Worm (Caenorhabditis elegans): ENCODE data around the gene prp-8.

ce11 chrIII:8145971-8146370 is 18.2 kb upstream of the prp-8 start:
- TF ChIP-seq flt-1 (GFP tag; IDR thresholded peaks at IDR 0.05), result no peak
- TF ChIP-seq klf-2 (GFP tag; conservative IDR thresholded peaks at IDR 0.05), result no peak
- no peak for TF ChIP-seq med-1 (GFP tag; optimal IDR thresholded peaks at IDR 0.05; ENCODE audit: insufficient read depth)
- TF ChIP-seq cog-1 (tag; optimal IDR thresholded peaks at IDR 0.05), result no peak
- no peak for TF ChIP-seq ztf-29 (GFP tag; IDR thresholded peaks at IDR 0.05)
